Fruit fly (Drosophila melanogaster): ENCODE results near the gene Hrb87F.
A peak's percentile ranks its signal among the peaks of the same experiment; 100 is the strongest.

Gene Hrb87F

DNA sequence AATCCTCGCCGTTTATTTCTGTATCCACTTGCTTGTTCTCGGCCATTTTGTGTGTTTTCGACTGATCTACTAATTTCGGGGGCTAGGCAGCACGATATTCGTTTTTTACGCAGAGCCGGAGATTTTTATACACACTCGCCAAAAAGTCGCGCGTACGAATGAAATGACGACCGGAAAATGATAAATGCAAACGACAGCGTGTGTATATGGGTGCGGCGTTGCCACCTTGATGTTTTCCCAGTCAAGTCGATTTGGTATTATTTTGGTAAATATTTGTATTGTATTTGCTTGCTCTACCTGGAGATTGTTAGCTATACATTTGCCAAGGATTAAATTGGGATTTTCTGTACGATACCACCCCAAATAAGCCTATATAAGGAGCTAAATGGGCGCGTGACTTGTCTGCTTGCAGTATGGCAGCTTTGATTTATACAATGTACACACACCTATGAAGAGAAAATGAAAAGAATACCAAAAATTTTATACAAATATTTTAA is 14.4 kb downstream of the Hrb87F start, which contains the start of gene sqd (continued):
- TF ChIP-seq peb (GFP tag; IDR thresholded peaks at IDR 0.05) (0 out of 2 replicates have a peak, but pooled peaks have one; percentile 16), CG1529 (GFP tag; optimal IDR thresholded peaks at IDR 0.05) (peak; percentile 13), CG15269 (tag; optimal IDR thresholded peaks at IDR 0.05) (peak; percentile 38), CG18476 (GFP tag; optimal IDR thresholded peaks at IDR 0.05) (peak; percentile 6), CkIIα-i1 (GFP tag; IDR thresholded peaks at IDR 0.05) (no peak), CG18011 (GFP tag; optimal IDR thresholded peaks at IDR 0.05) (peak; percentile 58), CG31365 (tag; optimal IDR thresholded peaks at IDR 0.05) (peak; percentile 47), YL-1 (GFP tag; optimal IDR thresholded peaks at IDR 0.05) (peak; percentile 74), CG12155 (GFP tag; optimal IDR thresholded peaks at IDR 0.05) (peak; percentile 33), CG10321 (GFP tag; IDR thresholded peaks at IDR 0.05) (0 out of 2 replicates have a peak, but pooled peaks have one; percentile 16), CG4328 (GFP tag; optimal IDR thresholded peaks at IDR 0.05) (peak; percentile 38), hkb (optimal IDR thresholded peaks at IDR 0.05) (no peak), hkb (GFP tag; IDR thresholded peaks at IDR 0.05) (peak; percentile 38; the same call in 1 of the 2 replicates), esg (GFP tag; conservative IDR thresholded peaks at IDR 0.05) (no peak), Hmx (GFP tag; optimal IDR thresholded peaks at IDR 0.05) (no peak), Optix (GFP tag; IDR thresholded peaks at IDR 0.05) (no peak), salm (tag; optimal IDR thresholded peaks at IDR 0.05) (peak; percentile 12), crol (GFP tag; IDR thresholded peaks at IDR 0.05) (no peak), z (GFP tag; IDR thresholded peaks at IDR 0.05) (no peak), CG32767 (GFP tag; IDR thresholded peaks at IDR 0.05) (peak; percentile 83), CG6654 (GFP tag; optimal IDR thresholded peaks at IDR 0.05) (peak; percentile 26), Trl (optimal IDR thresholded peaks at IDR 0.05) (no peak), Trl (GFP tag; optimal IDR thresholded peaks at IDR 0.05) (peak; percentile 9), CG17385 (GFP tag; optimal IDR thresholded peaks at IDR 0.05) (peak; percentile 43), ara (GFP tag; IDR thresholded peaks at IDR 0.05) (peak; percentile 43; the same call in 1 of the 2 replicates), CG4617 (GFP tag; optimal IDR thresholded peaks at IDR 0.05; ENCODE audit: borderline replicate concordance) (peak; percentile 72), Scr (GFP tag; IDR thresholded peaks at IDR 0.05; ENCODE audit: partially characterized antibody) (peak; percentile 30; the same call in 1 of the 2 replicates), tll (GFP tag; optimal IDR thresholded peaks at IDR 0.05) (peak in 1 of 2 experiments; percentile 11), CG8281 (tag; optimal IDR thresholded peaks at IDR 0.05) (no peak), CG7839 (tag; optimal IDR thresholded peaks at IDR 0.05) (peak; percentile 11), CG6254 (GFP tag; optimal IDR thresholded peaks at IDR 0.05) (peak; percentile 23), HmgD (GFP tag; optimal IDR thresholded peaks at IDR 0.05) (peak; percentile 2), fd64A (GFP tag; optimal IDR thresholded peaks at IDR 0.05) (peak; percentile 11), HLH4C (GFP tag; IDR thresholded peaks at IDR 0.05; ENCODE audit: partially characterized antibody) (no peak), Hey (tag; optimal IDR thresholded peaks at IDR 0.05) (peak; percentile 46), lab (GFP tag; optimal IDR thresholded peaks at IDR 0.05) (peak; percentile 73), Xrp1 (GFP tag; IDR thresholded peaks at IDR 0.05) (0 out of 2 replicates have a peak, but pooled peaks have one; percentile 27), hth (optimal IDR thresholded peaks at IDR 0.05) (no peak), pho (GFP tag; optimal IDR thresholded peaks at IDR 0.05) (peak; percentile 12), CG43689 (GFP tag; IDR thresholded peaks at IDR 0.05) (no peak), CG4360 (GFP tag; IDR thresholded peaks at IDR 0.05) (0 out of 2 replicates have a peak, but pooled peaks have one; percentile 15), gt (GFP tag; IDR thresholded peaks at IDR 0.05) (no peak), CG2712 (tag; optimal IDR thresholded peaks at IDR 0.05) (peak; percentile 10), yki (optimal IDR thresholded peaks at IDR 0.05) (no peak), CG16813 (GFP tag; IDR thresholded peaks at IDR 0.05; ENCODE audit: partially characterized antibody) (0 out of 3 replicates have a peak, but pooled peaks have one; percentile 28), al (GFP tag; IDR thresholded peaks at IDR 0.05) (0 out of 2 replicates have a peak, but pooled peaks have one; percentile 20), Atf3 (GFP tag; optimal IDR thresholded peaks at IDR 0.05) (no peak), CG8388 (GFP tag; optimal IDR thresholded peaks at IDR 0.05) (peak; percentile 43), sc (optimal IDR thresholded peaks at IDR 0.05) (no peak), sc (GFP tag; optimal IDR thresholded peaks at IDR 0.05) (peak; percentile 3), CG7786 (GFP tag; optimal IDR thresholded peaks at IDR 0.05) (peak; percentile 23)
